Fruit fly (Drosophila melanogaster) whole organism: ENCODE data around the gene TotB.

Experiments
- CG8478 ChIP-seq: fragments of >200 bp; optimal IDR thresholded peaks from 2 replicates; lab custom pipeline; 2018; ENCODE audit warnings: inconsistent platforms
- Dll ChIP-seq: fragments of >200 bp; optimal IDR thresholded peaks from 2 replicates; lab custom pipeline; 2017
- EcR ChIP-seq, 2 experiments: fragments of >200 bp; optimal IDR thresholded peaks; 2 replicates each; lab custom pipeline; 2017; ENCODE audit warnings: missing biosample characterization in 2 of 2, missing genetic modification characterization in 2 of 2, missing genetic modification reagents in 2 of 2
- pan ChIP-seq: fragments of >200 bp; optimal IDR thresholded peaks from 2 replicates; lab custom pipeline; 2017
- psq ChIP-seq: fragments of >200 bp; optimal IDR thresholded peaks from 2 replicates; lab custom pipeline; 2017
- usp ChIP-seq: fragments of >200 bp; optimal IDR thresholded peaks from 2 replicates; lab custom pipeline; 2017; ENCODE audit warnings: missing biosample characterization, missing genetic modification characterization, mixed read lengths

DNA sequence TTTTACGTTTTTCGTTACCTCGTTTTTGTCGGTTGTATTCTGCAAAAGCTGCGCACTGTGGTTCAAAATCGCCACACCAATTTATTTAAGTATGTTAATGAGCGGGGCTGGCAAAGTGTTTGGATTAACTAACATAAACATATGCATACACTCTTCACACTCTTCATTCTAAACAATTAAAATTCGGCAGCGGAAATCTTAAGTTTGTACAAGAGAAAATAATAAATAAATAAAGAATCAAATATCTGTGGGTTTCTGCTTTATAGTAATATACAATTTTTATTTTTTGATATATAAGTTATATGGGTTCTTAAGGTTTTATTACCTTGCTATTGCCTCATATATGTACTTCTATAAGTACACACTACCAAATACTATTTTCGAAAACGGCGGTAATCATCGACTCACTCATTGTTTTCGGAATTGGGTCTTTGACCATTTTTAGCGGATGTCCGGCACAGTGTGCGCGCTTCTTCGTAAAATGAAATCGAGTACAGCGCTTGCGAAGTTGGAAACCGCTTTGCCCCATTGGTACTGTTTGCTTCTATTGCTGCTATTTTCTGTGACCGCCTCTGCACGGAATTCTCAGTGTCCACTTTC lies 37.4 kb upstream of the TotB start:
- TF ChIP-seq usp (GFP tag; lab: Kevin White, UChicago), result no peak
- TF ChIP-seq EcR (GFP tag; optimal IDR thresholded peaks at IDR 0.05; lab: Kevin White, UChicago), result no peak
- no peak for TF ChIP-seq psq
- TF ChIP-seq Dll (lab: Kevin White, UChicago), result no peak
- no peak for TF ChIP-seq pan (lab: Kevin White, UChicago)
- TF ChIP-seq CG8478 (lab: Kevin White, UChicago), result no peak
